Fruit fly (Drosophila melanogaster) whole organism, embryonic: ENCODE data around the gene CG17224.
A peak's percentile ranks its signal among the peaks of the same experiment; 100 is the strongest.

ENCODE experiments used
- CG13296 ChIP-seq: fragments of 200-800 bp; sonication (Bioruptor generic); optimal IDR thresholded peaks from 3 replicates; lab custom pipeline; 2018; ENCODE audit warnings: missing biosample characterization, mild to moderate bottlenecking, missing genetic modification characterization
- CG15269 ChIP-seq: fragments of 200-800 bp; sonication (Bioruptor generic); optimal IDR thresholded peaks from 2 replicates; lab custom pipeline; 2018; ENCODE audit warnings: missing biosample characterization, mild to moderate bottlenecking, missing genetic modification characterization, moderate library complexity
- CG1529 ChIP-seq: fragments of 200-800 bp; sonication (Bioruptor generic); optimal IDR thresholded peaks from 3 replicates; lab custom pipeline; 2018; ENCODE audit warnings: missing biosample characterization, missing genetic modification characterization
- CG16779 ChIP-seq: fragments of 200-800 bp; sonication (Bioruptor generic); IDR thresholded peaks from 2 replicates; pipeline ENCODE4 v1.3.6; 2022; ENCODE audit warnings: missing biosample characterization, missing genetic modification characterization
- CG16813 ChIP-seq: fragments of 200-800 bp; sonication (Bioruptor generic); IDR thresholded peaks from 3 replicates; pipeline ENCODE4 v1.3.6; 2022; ENCODE audit warnings: missing biosample characterization, missing genetic modification characterization; ENCODE audit not compliant: partially characterized antibody
- CG18262 ChIP-seq: fragments of 200-800 bp; optimal IDR thresholded peaks from 3 replicates; lab custom pipeline; 2019; ENCODE audit warnings: missing biosample characterization, mild to moderate bottlenecking, missing genetic modification characterization, moderate library complexity
- CG2116 ChIP-seq: fragments of 200-800 bp; sonication (Bioruptor generic); optimal IDR thresholded peaks from 3 replicates; lab custom pipeline; 2018; ENCODE audit warnings: missing biosample characterization, mild to moderate bottlenecking, missing genetic modification characterization
- CG30431 ChIP-seq: fragments of 200-800 bp; sonication (Bioruptor generic); optimal IDR thresholded peaks from 2 replicates; lab custom pipeline; 2017; ENCODE audit warnings: missing biosample characterization, missing genetic modification characterization
- CG3065 ChIP-seq: fragments of 200-800 bp; sonication (Bioruptor generic); optimal IDR thresholded peaks from 2 replicates; lab custom pipeline; 2016; ENCODE audit warnings: missing biosample characterization, missing genetic modification characterization
- CG31388 ChIP-seq: fragments of 200-800 bp; sonication (Bioruptor generic); optimal IDR thresholded peaks from 2 replicates; lab custom pipeline; 2016; ENCODE audit warnings: missing biosample characterization, missing genetic modification characterization
- CG32772 ChIP-seq: fragments of 200-800 bp; sonication (Bioruptor generic); IDR thresholded peaks from 2 replicates; pipeline ENCODE4 v1.3.6; 2022; ENCODE audit warnings: missing biosample characterization, missing genetic modification characterization
- CG3407 ChIP-seq: fragments of 200-800 bp; sonication (Bioruptor generic); optimal IDR thresholded peaks from 2 replicates; lab custom pipeline; 2018; ENCODE audit warnings: missing biosample characterization, mild to moderate bottlenecking, missing genetic modification characterization
- CG4360 ChIP-seq: fragments of 200-800 bp; sonication (Bioruptor generic); IDR thresholded peaks from 2 replicates; pipeline ENCODE4 v1.3.6; 2022; ENCODE audit warnings: missing biosample characterization, missing genetic modification characterization
- CG5245 ChIP-seq: fragments of 200-800 bp; sonication (Bioruptor generic); optimal IDR thresholded peaks from 3 replicates; lab custom pipeline; 2016; ENCODE audit warnings: missing biosample characterization, missing genetic modification characterization
- CG6175 ChIP-seq: fragments of 200-800 bp; sonication (Bioruptor generic); IDR thresholded peaks from 3 replicates; pipeline ENCODE4 v1.3.6; 2022; ENCODE audit warnings: missing biosample characterization, missing genetic modification characterization
- CG9817 ChIP-seq: fragments of 200-800 bp; sonication (Bioruptor generic); optimal IDR thresholded peaks from 2 replicates; lab custom pipeline; 2018; ENCODE audit warnings: missing biosample characterization, mild to moderate bottlenecking, missing genetic modification characterization, moderate library complexity
- CG9876 ChIP-seq: fragments of 200-800 bp; sonication (Bioruptor generic); optimal IDR thresholded peaks from 2 replicates; lab custom pipeline; 2016; ENCODE audit warnings: missing biosample characterization, missing genetic modification characterization
- D19A ChIP-seq: fragments of 200-800 bp; optimal IDR thresholded peaks from 3 replicates; lab custom pipeline; 2019; ENCODE audit warnings: missing biosample characterization, mild to moderate bottlenecking, missing genetic modification characterization, moderate library complexity
- Dip3 ChIP-seq: fragments of 200-800 bp; sonication (Bioruptor generic); optimal IDR thresholded peaks from 3 replicates; lab custom pipeline; 2016; ENCODE audit warnings: missing biosample characterization, missing genetic modification characterization
- Doc2 ChIP-seq: fragments of 200-800 bp; sonication (Bioruptor generic); IDR thresholded peaks from 2 replicates; pipeline ENCODE4 v1.3.6; 2022; ENCODE audit warnings: missing biosample characterization, missing genetic modification characterization
- Doc3 ChIP-seq: fragments of 200-800 bp; sonication (Bioruptor generic); IDR thresholded peaks from 3 replicates; pipeline ENCODE4 v1.3.6; 2022; ENCODE audit warnings: missing biosample characterization, missing genetic modification characterization; ENCODE audit not compliant: partially characterized antibody
- Ets65A ChIP-seq: fragments of 200-800 bp; sonication (Bioruptor generic); peaks from one replicate; lab custom pipeline; 2016; ENCODE audit warnings: missing biosample characterization, missing genetic modification characterization
- Fer1 ChIP-seq: fragments of 200-800 bp; sonication (Bioruptor generic); optimal IDR thresholded peaks from 2 replicates; lab custom pipeline; 2017; ENCODE audit warnings: missing biosample characterization, mild to moderate bottlenecking, missing genetic modification characterization
- Gug ChIP-seq: fragments of 200-800 bp; sonication (Bioruptor generic); IDR thresholded peaks from 4 replicates; pipeline ENCODE4 v1.3.6; 2022; ENCODE audit warnings: missing biosample characterization, missing genetic modification characterization
- Jarid2 ChIP-seq: fragments of 200-800 bp; sonication (Bioruptor generic); optimal IDR thresholded peaks from 3 replicates; lab custom pipeline; 2017; ENCODE audit warnings: mild to moderate bottlenecking, missing biosample characterization, missing genetic modification reagents, missing genetic modification characterization
- Med ChIP-seq: fragments of 200-800 bp; sonication (Bioruptor generic); peaks from one replicate; lab custom pipeline; 2016; ENCODE audit warnings: missing biosample characterization, missing genetic modification characterization, mild to moderate bottlenecking, inconsistent platforms, moderate library complexity
- Nf-YB ChIP-seq: fragments of 200-800 bp; sonication (Bioruptor generic); optimal IDR thresholded peaks from 3 replicates; lab custom pipeline; 2019; ENCODE audit warnings: missing biosample characterization, mild to moderate bottlenecking, missing genetic modification characterization, moderate library complexity
- Six4 ChIP-seq: fragments of 200-800 bp; sonication (Bioruptor generic); optimal IDR thresholded peaks from 2 replicates; lab custom pipeline; 2016; ENCODE audit warnings: missing biosample characterization, missing genetic modification characterization
- Sox102F ChIP-seq: fragments of 200-800 bp; sonication (Bioruptor generic); optimal IDR thresholded peaks from 2 replicates; lab custom pipeline; 2018; ENCODE audit warnings: missing biosample characterization, mild to moderate bottlenecking, missing genetic modification characterization, moderate library complexity
- Usf ChIP-seq: fragments of 200-800 bp; sonication (Bioruptor generic); optimal IDR thresholded peaks from 2 replicates; lab custom pipeline; 2017; ENCODE audit warnings: missing genotype, missing biosample characterization, missing genetic modification characterization
- Xrp1 ChIP-seq: fragments of 200-800 bp; sonication (Bioruptor generic); IDR thresholded peaks from 2 replicates; pipeline ENCODE4 v1.3.6; 2022; ENCODE audit warnings: missing biosample characterization, missing genetic modification characterization
- ara ChIP-seq: fragments of 200-800 bp; sonication (Bioruptor generic); IDR thresholded peaks from 2 replicates; pipeline ENCODE4 v1.3.6; 2022; ENCODE audit warnings: missing biosample characterization, missing genetic modification characterization
- az2 ChIP-seq: fragments of 200-800 bp; sonication (Bioruptor generic); optimal IDR thresholded peaks from 3 replicates; lab custom pipeline; 2016; ENCODE audit warnings: missing biosample characterization, missing genetic modification characterization
- btn ChIP-seq: fragments of 200-800 bp; sonication (Bioruptor generic); optimal IDR thresholded peaks from 2 replicates; lab custom pipeline; 2016; ENCODE audit warnings: missing biosample characterization, missing genetic modification characterization
- gem ChIP-seq: fragments of 200-800 bp; sonication (Bioruptor generic); optimal IDR thresholded peaks from 2 replicates; lab custom pipeline; 2019; ENCODE audit warnings: missing biosample characterization, mild to moderate bottlenecking, missing genetic modification characterization, moderate library complexity
- grau ChIP-seq: fragments of 200-800 bp; optimal IDR thresholded peaks from 3 replicates; lab custom pipeline; 2019; ENCODE audit warnings: missing biosample characterization, mild to moderate bottlenecking, missing genetic modification characterization, moderate library complexity
- her ChIP-seq: fragments of 200-800 bp; sonication (Bioruptor generic); optimal IDR thresholded peaks from 2 replicates; lab custom pipeline; 2016; ENCODE audit warnings: missing biosample characterization, missing genetic modification characterization
- kah ChIP-seq: fragments of 200-800 bp; sonication (Bioruptor generic); optimal IDR thresholded peaks from 2 replicates; lab custom pipeline; 2018; ENCODE audit warnings: missing biosample characterization, mild to moderate bottlenecking, missing genetic modification characterization
- kni ChIP-seq: fragments of 200-800 bp; sonication (Bioruptor generic); optimal IDR thresholded peaks from 3 replicates; lab custom pipeline; 2017; ENCODE audit warnings: mild to moderate bottlenecking, missing biosample characterization, missing genetic modification reagents, missing genetic modification characterization
- otp ChIP-seq: fragments of 200-800 bp; sonication (Bioruptor generic); IDR thresholded peaks from 3 replicates; pipeline ENCODE4, ENCODE4 v1.3.6; 2022; ENCODE audit warnings: missing biosample characterization, missing genetic modification characterization
- schlank ChIP-seq: fragments of 200-800 bp; sonication (Bioruptor generic); optimal IDR thresholded peaks from 2 replicates; lab custom pipeline; 2018; ENCODE audit warnings: missing biosample characterization, mild to moderate bottlenecking, missing genetic modification characterization
- sens ChIP-seq: fragments of 200-800 bp; sonication (Bioruptor generic); peaks from one replicate; lab custom pipeline; 2016; ENCODE audit warnings: missing biosample characterization, missing genetic modification characterization
- sim ChIP-seq: fragments of 200-800 bp; sonication (Bioruptor generic); IDR thresholded peaks from 2 replicates; pipeline ENCODE4 v1.3.6; 2022; ENCODE audit warnings: missing biosample characterization, missing genetic modification characterization
- sisA ChIP-seq: fragments of 200-800 bp; sonication (Bioruptor generic); IDR thresholded peaks from 2 replicates; pipeline ENCODE4 v1.3.6; 2022; ENCODE audit warnings: missing biosample characterization, missing genetic modification characterization
- slou ChIP-seq: fragments of 200-800 bp; sonication (Bioruptor generic); optimal IDR thresholded peaks from 3 replicates; lab custom pipeline; 2016; ENCODE audit warnings: missing biosample characterization, missing genetic modification characterization
- sr ChIP-seq: fragments of 200-800 bp; sonication (Bioruptor generic); IDR thresholded peaks from 3 replicates; pipeline ENCODE4 v1.3.6; 2022; ENCODE audit warnings: missing biosample characterization, missing genetic modification characterization
- ttk ChIP-seq: fragments of 200-800 bp; sonication (Bioruptor generic); IDR thresholded peaks from 2 replicates; pipeline ENCODE4 v2.1.2; 2022; ENCODE audit warnings: missing biosample characterization, missing genetic modification characterization
- unc-4 ChIP-seq: fragments of 200-800 bp; sonication (Bioruptor generic); IDR thresholded peaks from 2 replicates; pipeline ENCODE4 v1.3.6; 2022; ENCODE audit warnings: missing biosample characterization, missing genetic modification characterization; ENCODE audit not compliant: partially characterized antibody
- wdn ChIP-seq: fragments of 200-800 bp; sonication (Bioruptor generic); IDR thresholded peaks from 2 replicates; pipeline ENCODE4 v1.3.6; 2022; ENCODE audit warnings: missing biosample characterization, missing genetic modification characterization
- zen ChIP-seq: fragments of 200-800 bp; sonication (Bioruptor generic); optimal IDR thresholded peaks from 3 replicates; lab custom pipeline; 2018; ENCODE audit warnings: missing biosample characterization, mild to moderate bottlenecking, missing genetic modification characterization, moderate library complexity
- zfh1 ChIP-seq: fragments of 200-800 bp; sonication (Bioruptor generic); IDR thresholded peaks from 3 replicates; pipeline ENCODE4 v1.3.6; 2022; ENCODE audit warnings: missing biosample characterization, missing genetic modification characterization

The CG17224 gene

DNA sequence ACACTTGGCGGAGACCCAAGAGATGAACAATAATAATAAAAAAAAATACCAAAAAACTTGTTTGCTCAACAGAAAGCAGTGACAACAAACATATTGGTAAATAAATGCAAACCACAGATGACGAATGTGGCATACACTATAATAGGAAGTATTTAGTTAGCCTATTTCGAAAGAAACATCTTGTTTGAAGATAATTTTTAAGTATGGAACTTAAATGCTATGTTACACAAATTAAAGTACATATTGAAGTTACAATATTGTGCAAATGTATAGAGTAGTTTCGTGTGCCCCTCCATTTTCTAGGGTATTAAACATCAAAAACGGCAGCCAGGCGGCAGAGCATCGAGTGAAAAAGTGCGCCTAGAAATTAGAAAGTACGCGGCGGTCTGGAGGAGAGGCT is 14.7 kb downstream of the CG17224 start (continued):
- TF ChIP-seq CG31388 (GFP tag; lab: Kevin White, UChicago) (no peak), D19A (tag; lab: Kevin White, UChicago) (peak; percentile 87), CG5245 (GFP tag; lab: Kevin White, UChicago) (no peak), zfh1 (GFP tag; lab: Robert Waterston, UW) (0 out of 3 replicates have a peak, but pooled peaks have one; percentile 32), az2 (GFP tag; lab: Kevin White, UChicago) (peak; percentile 17), CG16779 (GFP tag; lab: Robert Waterston, UW) (no peak), CG2116 (no peak), Six4 (GFP tag; lab: Kevin White, UChicago) (peak; percentile 45), Fer1 (GFP tag; lab: Kevin White, UChicago) (peak; percentile 8), CG16813 (GFP tag; lab: Robert Waterston, UW) (no peak), Gug (GFP tag; lab: Robert Waterston, UW) (no peak), btn (GFP tag; lab: Kevin White, UChicago) (peak; percentile 30), CG18262 (peak; percentile 63), sr (GFP tag; lab: Robert Waterston, UW) (no peak), CG30431 (GFP tag; lab: Kevin White, UChicago) (no peak), CG9817 (peak; percentile 10), CG3407 (peak; percentile 52), zen (no peak), Med (GFP tag; lab: Kevin White, UChicago) (peak; percentile 80)

DNA sequence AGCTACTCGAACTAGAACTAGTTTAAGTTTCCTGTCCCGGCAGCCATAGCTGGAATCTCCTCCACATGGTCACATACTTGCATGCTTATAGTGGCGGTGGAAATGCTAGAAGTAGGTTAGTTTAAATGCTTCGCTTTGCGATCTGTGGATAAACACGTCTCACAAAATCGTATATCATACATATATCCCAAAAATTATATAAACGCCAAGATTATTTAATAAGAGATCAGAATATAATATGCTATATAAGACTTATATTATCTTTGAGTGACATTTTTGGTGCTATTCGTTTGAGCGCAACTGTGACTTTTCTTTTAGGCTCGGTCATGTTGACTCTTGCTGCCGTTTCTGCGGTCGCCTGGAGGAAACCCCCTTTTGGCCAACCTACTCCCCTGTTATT is 16.2 kb downstream of the CG17224 start:
- peak; percentile 9; the same call in 1 of the 2 replicates for TF ChIP-seq Xrp1
- TF ChIP-seq grau (tag; lab: Kevin White, UChicago): no peak
- TF ChIP-seq kah (GFP tag; lab: Kevin White, UChicago): no peak
- TF ChIP-seq CG3065 (GFP tag; lab: Kevin White, UChicago): no peak
- TF ChIP-seq sim: no peak
- TF ChIP-seq Ets65A (GFP tag; lab: Kevin White, UChicago): peak; percentile 49
- TF ChIP-seq sens (GFP tag; lab: Kevin White, UChicago): peak; percentile 50
- TF ChIP-seq otp (GFP tag; lab: Robert Waterston, UW): no peak
- no peak for TF ChIP-seq schlank (tag; lab: Kevin White, UChicago)
- TF ChIP-seq gem: peak; percentile 22
- peak; percentile 13 for TF ChIP-seq Sox102F
- TF ChIP-seq, all 482 proteins: peak for 5

DNA sequence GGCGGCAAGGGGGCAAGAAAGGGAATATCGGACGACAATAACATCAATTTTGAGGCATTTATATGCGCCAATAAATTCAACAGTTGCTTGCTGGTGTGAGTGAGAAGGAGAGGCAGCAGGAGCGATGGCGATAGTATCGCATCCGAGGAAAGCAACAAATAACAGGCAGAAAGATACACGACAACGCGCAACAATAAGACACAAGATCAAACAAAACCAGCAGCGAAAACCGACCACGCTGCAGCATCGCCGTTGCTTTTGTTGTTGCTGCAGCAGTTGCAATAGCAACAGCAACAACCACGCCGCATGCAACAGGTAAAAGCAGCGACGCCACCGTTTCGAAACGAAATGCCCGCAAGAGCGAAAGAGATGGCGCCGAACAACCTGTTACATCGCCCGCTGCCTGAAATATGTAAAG is 17.6 kb downstream of the CG17224 start:
- TF ChIP-seq CG1529 (GFP tag; lab: Kevin White, UChicago): no peak
- TF ChIP-seq slou (GFP tag; lab: Kevin White, UChicago): no peak
- peak; percentile 45 for TF ChIP-seq kni
- TF ChIP-seq Doc3 (GFP tag; lab: Robert Waterston, UW): peak; percentile 49; the same call in 2 of the 3 replicates
- TF ChIP-seq CG9876 (GFP tag; lab: Kevin White, UChicago): no peak
- no peak for TF ChIP-seq wdn
- TF ChIP-seq unc-4 (GFP tag; lab: Robert Waterston, UW): 0 out of 2 replicates have a peak, but pooled peaks have one; percentile 17
- no peak for TF ChIP-seq CG32772
- TF ChIP-seq Nf-YB: peak; percentile 53
- TF ChIP-seq ara (GFP tag; lab: Robert Waterston, UW): no peak
- no peak for TF ChIP-seq her (GFP tag; lab: Kevin White, UChicago)
- TF ChIP-seq Usf (GFP tag; lab: Kevin White, UChicago): no peak
- no peak for TF ChIP-seq ttk (GFP tag; lab: Robert Waterston, UW)
- TF ChIP-seq Dip3 (GFP tag; lab: Kevin White, UChicago): no peak
- TF ChIP-seq sisA (GFP tag; lab: Robert Waterston, UW): no peak
- TF ChIP-seq CG6175 (GFP tag; lab: Robert Waterston, UW): 0 out of 3 replicates have a peak, but pooled peaks have one; percentile 30
- no peak for TF ChIP-seq Jarid2
- TF ChIP-seq CG15269 (tag; lab: Kevin White, UChicago): no peak
- no peak for TF ChIP-seq Doc2 (GFP tag; lab: Robert Waterston, UW)
- TF ChIP-seq CG13296 (GFP tag; lab: Kevin White, UChicago): no peak
- peak; percentile 82 for TF ChIP-seq CG4360
